Worm (Caenorhabditis elegans) whole organism, L3 larva: ENCODE results near the gene ssp-32.

ENCODE experiments used
- lin-39 ChIP-seq: fragments of 150-350 bp; optimal IDR thresholded peaks from 2 replicates; lab custom pipeline; 2018; ENCODE audit warnings: missing biosample characterization, missing genetic modification reagents, missing genetic modification characterization
- unc-62 ChIP-seq: fragments of 150-350 bp; sonication (generic microtip); optimal IDR thresholded peaks from 4 replicates; lab custom pipeline; 2014; ENCODE audit warnings: missing biosample characterization, missing genetic modification reagents, missing genetic modification characterization
- ztf-11 ChIP-seq: fragments of 150-350 bp; optimal IDR thresholded peaks from 2 replicates; lab custom pipeline; 2014; ENCODE audit warnings: missing biosample characterization, missing genetic modification characterization

- TF ChIP-seq unc-62 (GFP tag; lab: Kevin White, UChicago) (no peak), lin-39 (tag; lab: Kevin White, UChicago) (no peak), ztf-11 (tag; lab: Kevin White, UChicago) (no peak)
These were observed 8.4 kb downstream of the ssp-32 start, which contains the start of gene best-13 for ce11 chrIV:9903608-9904007.
